Worm (Caenorhabditis elegans): ENCODE data around the gene T28D9.1.

ce11 chrII:6500161-6500560, 8.0 kb downstream of the T28D9.1 start, which contains the start of gene R05G9.5:
- TF ChIP-seq pqm-1 (tag; optimal IDR thresholded peaks at IDR 0.05) (no peak), elt-1 (tag; optimal IDR thresholded peaks at IDR 0.05) (no peak), nhr-12 (tag; optimal IDR thresholded peaks at IDR 0.05) (no peak), elt-2 (tag; optimal IDR thresholded peaks at IDR 0.05) (no peak), hmg-11 (tag; optimal IDR thresholded peaks at IDR 0.05) (no peak), ztf-11 (tag; optimal IDR thresholded peaks at IDR 0.05) (no peak), egl-27 (tag; optimal IDR thresholded peaks at IDR 0.05) (no peak), nhr-76 (tag; optimal IDR thresholded peaks at IDR 0.05) (no peak), ama-1 (optimal IDR thresholded peaks at IDR 0.05) (no peak)

Data from whole organism, L3 larva.